Worm (Caenorhabditis elegans): ENCODE data around the gene F47B10.9.
A peak's percentile ranks its signal among the peaks of the same experiment; 100 is the strongest.

F47B10.9 gene

DNA sequence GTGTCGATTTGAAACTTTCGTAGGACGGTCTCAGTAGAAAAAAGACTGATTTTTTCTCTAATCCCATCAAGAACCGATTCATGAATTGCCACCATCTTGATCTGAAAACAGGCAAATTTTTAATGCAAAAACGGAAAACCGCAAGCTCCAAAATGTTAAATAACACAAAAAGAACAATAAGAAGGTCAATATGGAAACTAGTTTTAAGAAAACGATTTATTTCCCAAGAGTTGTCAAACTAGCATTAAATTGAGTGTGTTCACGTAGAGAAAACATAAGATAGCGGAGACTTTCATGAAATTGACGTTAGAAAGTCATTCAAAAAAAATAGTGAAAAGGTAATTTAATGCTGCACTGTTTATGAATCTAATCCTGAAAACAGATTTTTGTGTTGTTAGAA is at the start of gene F47B10.9:
F47B10.9 (minus strand) TSS at position 101 of the 400 bp plus-strand sequence.
- TF ChIP-seq ZK337.2 (GFP tag; IDR thresholded peaks at IDR 0.05) = no peak
- no peak for TF ChIP-seq zfp-3 (GFP tag; conservative IDR thresholded peaks at IDR 0.05)
- no peak for TF ChIP-seq ceh-28 (tag; optimal IDR thresholded peaks at IDR 0.05)
- TF ChIP-seq lim-7 (GFP tag; IDR thresholded peaks at IDR 0.05) = no peak
- no peak for TF ChIP-seq lin-38 (GFP tag; IDR thresholded peaks at IDR 0.05)
- TF ChIP-seq nhr-77 (tag; optimal IDR thresholded peaks at IDR 0.05) = no peak
- no peak for TF ChIP-seq sdz-12 (GFP tag; optimal IDR thresholded peaks at IDR 0.05)
- TF ChIP-seq tag-97 (GFP tag; IDR thresholded peaks at IDR 0.05) = no peak
- TF ChIP-seq snpc-4 (tag; optimal IDR thresholded peaks at IDR 0.05) = no peak
- TF ChIP-seq php-3 (GFP tag; IDR thresholded peaks at IDR 0.05) = no peak
- no peak for TF ChIP-seq mxl-2 (GFP tag; conservative IDR thresholded peaks at IDR 0.05)
- TF ChIP-seq mdl-1 (tag; optimal IDR thresholded peaks at IDR 0.05) = no peak
- TF ChIP-seq pqm-1 (tag; optimal IDR thresholded peaks at IDR 0.05) = no peak
- TF ChIP-seq F49E8.2 (tag; optimal IDR thresholded peaks at IDR 0.05; ENCODE audit: borderline replicate concordance) = no peak
- no peak for TF ChIP-seq lin-13 (GFP tag; optimal IDR thresholded peaks at IDR 0.05)
- TF ChIP-seq dmd-8 (GFP tag; IDR thresholded peaks at IDR 0.05) = no peak

DNA sequence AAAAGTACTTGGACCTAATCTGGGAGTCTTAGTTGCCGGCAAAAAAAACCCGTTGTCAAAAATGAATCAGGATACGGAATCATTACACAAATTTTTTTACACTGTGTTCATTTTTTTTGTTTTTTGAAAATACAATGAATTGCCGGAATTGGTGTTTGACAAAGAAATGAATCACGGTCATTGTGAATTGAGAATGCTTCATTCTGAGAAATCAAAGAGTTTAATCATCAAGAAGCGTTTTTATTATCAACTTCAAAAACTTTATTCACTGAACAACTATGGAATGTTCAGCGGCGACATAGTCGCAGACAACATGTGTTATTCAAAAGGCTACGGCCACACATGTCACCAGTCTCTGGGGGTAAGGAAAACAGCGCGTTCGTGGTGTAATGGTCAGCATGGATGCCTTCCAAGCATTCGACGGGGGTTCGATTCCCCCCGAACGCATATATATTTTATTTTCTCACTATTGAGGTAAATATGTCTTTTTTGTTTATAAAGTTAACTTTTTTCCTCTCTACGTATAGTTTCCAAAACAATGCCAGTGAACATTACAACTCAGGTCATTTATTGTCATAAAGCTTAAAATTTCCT is 49.7 kb upstream of the F47B10.9 start, which contains the start of gene nas-10:
nas-10 (minus strand) TSS at position 51 of the 594 bp plus-strand sequence.
- TF ChIP-seq Y75B8A.6 (GFP tag; IDR thresholded peaks at IDR 0.05) (no peak), lsy-2 (tag; optimal IDR thresholded peaks at IDR 0.05) (no peak), saeg-2 (GFP tag; IDR thresholded peaks at IDR 0.05) (no peak), ama-1 (optimal IDR thresholded peaks at IDR 0.05) (no peak), dmd-6 (GFP tag; IDR thresholded peaks at IDR 0.05) (peak; percentile 76), sdz-12 (GFP tag; optimal IDR thresholded peaks at IDR 0.05) (peak; percentile 64), unc-130 (GFP tag; optimal IDR thresholded peaks at IDR 0.05) (peak; percentile 23), mdt-29 (GFP tag; IDR thresholded peaks at IDR 0.05) (no peak), ztf-7 (tag; optimal IDR thresholded peaks at IDR 0.05) (no peak), nhr-42 (GFP tag; IDR thresholded peaks at IDR 0.05) (peak; percentile 51; the same call in 1 of the 2 replicates), ZK546.5 (tag; optimal IDR thresholded peaks at IDR 0.05) (no peak), jun-1 (tag; optimal IDR thresholded peaks at IDR 0.05) (no peak), nhr-10 (tag; optimal IDR thresholded peaks at IDR 0.05) (no peak), lin-38 (GFP tag; IDR thresholded peaks at IDR 0.05) (no peak), ZK337.2 (GFP tag; IDR thresholded peaks at IDR 0.05) (peak; percentile 68), ceh-62 (tag; optimal IDR thresholded peaks at IDR 0.05) (no peak), nhr-111 (GFP tag; optimal IDR thresholded peaks at IDR 0.05) (peak; percentile 79), Y105C5A.15 (GFP tag; IDR thresholded peaks at IDR 0.05) (peak; percentile 74; the same call in 1 of the 2 replicates), T20F7.1 (GFP tag; optimal IDR thresholded peaks at IDR 0.05) (peak; percentile 29), madf-9 (GFP tag; conservative IDR thresholded peaks at IDR 0.05) (peak; percentile 85), arid-1 (GFP tag; conservative IDR thresholded peaks at IDR 0.05) (peak; percentile 91), pqm-1 (tag; optimal IDR thresholded peaks at IDR 0.05) (no peak), T26A8.4 (GFP tag; IDR thresholded peaks at IDR 0.05) (no peak; the same call in 1 of the 2 replicates), madf-5 (GFP tag; IDR thresholded peaks at IDR 0.05) (peak; percentile 34 to 87; a peak in 2 of 4 replicates), skn-1 (tag; optimal IDR thresholded peaks at IDR 0.05) (no peak), zfp-3 (GFP tag; conservative IDR thresholded peaks at IDR 0.05) (peak; percentile 63; the same call in 1 of the 2 replicates), ceh-32 (tag; optimal IDR thresholded peaks at IDR 0.05; ENCODE audit: poor library complexity) (no peak), gei-8 (GFP tag; optimal IDR thresholded peaks at IDR 0.05) (peak; percentile 21), F44E2.7 (GFP tag; IDR thresholded peaks at IDR 0.05) (peak; percentile 81; the same call in 1 of the 2 replicates), unc-39 (tag; optimal IDR thresholded peaks at IDR 0.05) (no peak), F26F4.8 (GFP tag; conservative IDR thresholded peaks at IDR 0.05) (peak; percentile 82), nhr-237 (tag; optimal IDR thresholded peaks at IDR 0.05) (no peak), ceh-82 (tag; optimal IDR thresholded peaks at IDR 0.05) (no peak), nhr-77 (tag; optimal IDR thresholded peaks at IDR 0.05) (peak; percentile 53), pha-4 (GFP tag; IDR thresholded peaks at IDR 0.05) (no peak; the same call in 1 of the 2 replicates), pha-4 (tag; optimal IDR thresholded peaks at IDR 0.05) (no peak), lir-3 (tag; optimal IDR thresholded peaks at IDR 0.05) (peak; percentile 35), spr-3 (GFP tag; optimal IDR thresholded peaks at IDR 0.05) (peak; percentile 75), egl-43 (GFP tag; IDR thresholded peaks at IDR 0.05) (no peak), ceh-20 (GFP tag; IDR thresholded peaks at IDR 0.05) (no peak)

Measured in whole organism, L4 larva.